Worm (Caenorhabditis elegans) whole organism, late embryonic: Measurements from ENCODE around the gene srlf-2.

ENCODE experiments used
- F13H6.1 ChIP-seq: sonication (generic microtip); optimal IDR thresholded peaks from 2 replicates; lab custom pipeline; 2016; ENCODE audit warnings: missing genetic modification characterization, missing compliant biosample characterization
- Y22D7AL.16 ChIP-seq: sonication (generic microtip); optimal IDR thresholded peaks from 2 replicates; lab custom pipeline; 2016; ENCODE audit warnings: missing genetic modification characterization, missing compliant biosample characterization
- ceh-14 ChIP-seq: sonication (generic microtip); optimal IDR thresholded peaks from 2 replicates; lab custom pipeline; 2016; ENCODE audit warnings: missing genotype, missing genetic modification characterization, missing compliant biosample characterization
- ceh-31 ChIP-seq: sonication (generic microtip); optimal IDR thresholded peaks from 2 replicates; lab custom pipeline; 2016; ENCODE audit warnings: missing genetic modification characterization, missing compliant biosample characterization
- dve-1 ChIP-seq: sonication (generic microtip); optimal IDR thresholded peaks from 2 replicates; lab custom pipeline; 2017; ENCODE audit warnings: antibody characterized with exemption, mild to moderate bottlenecking, missing genetic modification characterization, missing compliant biosample characterization
- elt-2 ChIP-seq: sonication (generic microtip); optimal IDR thresholded peaks from 2 replicates; lab custom pipeline; 2016; ENCODE audit warnings: missing genetic modification reagents, missing genetic modification characterization, missing compliant biosample characterization
- lim-6 ChIP-seq: sonication (generic microtip); optimal IDR thresholded peaks from 2 replicates; lab custom pipeline; 2016; ENCODE audit warnings: missing genetic modification characterization, missing compliant biosample characterization
- nhr-11 ChIP-seq: fragments of 150-350 bp; optimal IDR thresholded peaks from 2 replicates; lab custom pipeline; 2014; ENCODE audit warnings: missing biosample characterization, missing genetic modification characterization
- pag-3 ChIP-seq: sonication (generic microtip); optimal IDR thresholded peaks from 2 replicates; lab custom pipeline; 2016; ENCODE audit warnings: missing compliant biosample characterization, missing genetic modification characterization, borderline replicate concordance
- pat-9 ChIP-seq: fragments of 200-800 bp; sonication (Bioruptor generic); optimal IDR thresholded peaks from 2 replicates; lab custom pipeline; 2018; ENCODE audit warnings: mild to moderate bottlenecking, missing genetic modification characterization, moderate library complexity, missing compliant biosample characterization
- pha-4 ChIP-seq: fragments of 150-350 bp; optimal IDR thresholded peaks from 2 replicates; lab custom pipeline; 2018; ENCODE audit warnings: missing biosample characterization, missing genetic modification reagents, missing genetic modification characterization
- pqm-1 ChIP-seq: sonication (generic microtip); optimal IDR thresholded peaks from 2 replicates; lab custom pipeline; 2016; ENCODE audit warnings: missing genetic modification characterization, missing compliant biosample characterization
- unc-86 ChIP-seq: sonication (generic microtip); optimal IDR thresholded peaks from 2 replicates; lab custom pipeline; 2016; ENCODE audit warnings: missing genetic modification characterization, missing compliant biosample characterization
- zip-5 ChIP-seq: sonication (generic microtip); optimal IDR thresholded peaks from 2 replicates; lab custom pipeline; 2016; ENCODE audit warnings: missing genetic modification characterization, missing compliant biosample characterization

- TF ChIP-seq ceh-31 (tag; lab: Kevin White, UChicago) = no peak
- TF ChIP-seq unc-86 = no peak
- no peak for TF ChIP-seq pqm-1 (tag; lab: Kevin White, UChicago)
- TF ChIP-seq nhr-11 (tag; lab: Kevin White, UChicago) = no peak
- TF ChIP-seq elt-2 (tag; lab: Kevin White, UChicago) = no peak
- no peak for TF ChIP-seq pha-4 (tag; lab: Kevin White, UChicago)
- no peak for TF ChIP-seq dve-1 (tag; lab: Kevin White, UChicago)
- no peak for TF ChIP-seq zip-5
- TF ChIP-seq pat-9 (tag; lab: Kevin White, UChicago) = no peak
- no peak for TF ChIP-seq ceh-14 (tag; lab: Kevin White, UChicago)
- TF ChIP-seq pag-3 (tag; lab: Kevin White, UChicago) = no peak
- no peak for TF ChIP-seq lim-6 (tag; lab: Kevin White, UChicago)
- TF ChIP-seq F13H6.1 (tag; lab: Kevin White, UChicago) = no peak
- no peak for TF ChIP-seq Y22D7AL.16 (tag; lab: Kevin White, UChicago)
Measured at ce11 chrIV:8463716-8464115, 26.3 kb upstream of the srlf-2 start, which contains the start of gene str-176.
